Fruit fly (Drosophila melanogaster) whole organism, adult: Measurements from ENCODE around the gene CG12355.
A peak's percentile ranks its signal among the peaks of the same experiment; 100 is the strongest.

Source experiments
- CG14711 ChIP-seq: fragments of 200-800 bp; sonication (Bioruptor generic); optimal IDR thresholded peaks from 2 replicates; lab custom pipeline; 2018; ENCODE audit warnings: missing biosample characterization, mild to moderate bottlenecking, missing genetic modification characterization, moderate library complexity
- Crg-1 ChIP-seq: fragments of 200-800 bp; sonication (Bioruptor generic); optimal IDR thresholded peaks from 2 replicates; lab custom pipeline; 2016; ENCODE audit warnings: missing biosample characterization, missing genetic modification characterization
- cic ChIP-seq: fragments of 200-800 bp; sonication (Bioruptor generic); optimal IDR thresholded peaks from 2 replicates; lab custom pipeline; 2017; ENCODE audit warnings: missing biosample characterization, mild to moderate bottlenecking, missing genetic modification characterization, moderate library complexity
- kay ChIP-seq: fragments of 200-800 bp; sonication (Bioruptor generic); peaks from one replicate; lab custom pipeline; 2016; ENCODE audit warnings: missing biosample characterization, missing genetic modification characterization, borderline replicate concordance

dm6 chr3L:15510787-15511186 lies 15.4 kb upstream of the CG12355 start, which contains the start of gene MsrA:
- TF ChIP-seq kay, result peak; percentile 31
- peak; percentile 49 for TF ChIP-seq cic (GFP tag; lab: Kevin White, UChicago)
- TF ChIP-seq CG14711 (tag; lab: Kevin White, UChicago), result no peak
- no peak for TF ChIP-seq Crg-1 (GFP tag; lab: Kevin White, UChicago)
